Fruit fly (Drosophila melanogaster): ENCODE measurements around the gene EndoU.

- no peak for TF ChIP-seq psq (optimal IDR thresholded peaks at IDR 0.05)
- TF ChIP-seq CG8478 (optimal IDR thresholded peaks at IDR 0.05), result no peak
- no peak for TF ChIP-seq Dll (optimal IDR thresholded peaks at IDR 0.05)
- no peak for TF ChIP-seq usp (GFP tag; optimal IDR thresholded peaks at IDR 0.05)
- no peak for TF ChIP-seq pan (optimal IDR thresholded peaks at IDR 0.05)
Observed at dm6 chr3R:15930050-15930449, 21.9 kb downstream of the EndoU start.

Data from whole organism.